In the genomic region with DNA sequence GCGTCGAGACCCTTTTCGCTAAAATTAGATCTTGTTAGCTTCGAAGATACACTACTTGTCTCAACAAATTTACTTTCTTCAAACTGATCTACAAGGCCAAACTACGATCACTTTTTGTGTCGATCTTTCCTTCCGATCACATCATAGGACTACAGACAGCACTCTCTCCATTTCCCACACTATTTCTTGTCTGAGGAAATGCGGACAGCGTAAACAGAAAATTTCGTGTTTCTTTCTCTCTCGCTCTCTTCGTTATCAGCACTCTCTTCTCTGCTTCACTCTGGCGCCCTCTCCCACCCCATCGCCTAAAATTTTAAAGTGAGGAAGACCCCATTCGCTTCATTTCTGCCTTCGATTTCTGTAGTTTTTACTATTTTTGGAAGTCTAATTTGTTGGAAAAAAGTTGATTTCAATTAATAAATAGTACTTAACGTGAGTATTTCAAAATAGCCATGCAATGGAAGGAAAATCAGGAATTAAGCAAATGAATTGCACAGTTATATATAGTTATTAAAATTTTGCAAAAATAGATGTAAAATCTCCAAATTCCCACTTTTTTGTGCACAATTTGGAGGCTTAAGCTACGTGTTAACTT, we compare ENCODE assay signal across 5 worm cellular contexts.
TF ChIP-seq lines count a peak whose summit lies in the region.

No protein-coding gene starts in this region.

TF ChIP-seq in whole organism, L1 larva, 84 proteins besides CTCF, POLR2A, EP300 and RAD21 (continued from another document and continues in another):
- no peak for TF ChIP-seq unc-30 (tag; optimal IDR thresholded peaks at IDR 0.05; lab: Kevin White, UChicago)
- TF ChIP-seq elt-3 (tag; optimal IDR thresholded peaks at IDR 0.05; lab: Kevin White, UChicago): peak in 4 of 6 experiments; percentile 20 to 66 (median 55)
- peak; percentile 4 for TF ChIP-seq aly-2 (tag; optimal IDR thresholded peaks at IDR 0.05; lab: Kevin White, UChicago)
- peak; percentile 73 for TF ChIP-seq nhr-77 (tag; optimal IDR thresholded peaks at IDR 0.05; lab: Kevin White, UChicago)
- peak; percentile 41 for TF ChIP-seq fkh-8 (tag; optimal IDR thresholded peaks at IDR 0.05; lab: Kevin White, UChicago)
- no peak for TF ChIP-seq zag-1 (tag; optimal IDR thresholded peaks at IDR 0.05; lab: Kevin White, UChicago)
- TF ChIP-seq unc-98 (GFP tag; IDR thresholded peaks at IDR 0.05; lab: Robert Waterston, UW): no peak
- peak; percentile 67 for TF ChIP-seq nhr-47 (tag; optimal IDR thresholded peaks at IDR 0.05; lab: Kevin White, UChicago)
- TF ChIP-seq C34B4.2 (tag; optimal IDR thresholded peaks at IDR 0.05; lab: Kevin White, UChicago): no peak
- TF ChIP-seq pag-3 (tag; optimal IDR thresholded peaks at IDR 0.05; lab: Kevin White, UChicago; ENCODE audit: borderline replicate concordance, insufficient read depth): peak; percentile 46
- peak; percentile 41 for TF ChIP-seq lin-13 (GFP tag; optimal IDR thresholded peaks at IDR 0.05; lab: Kevin White, UChicago)
- peak; percentile 33 for TF ChIP-seq F16B12.6 (tag; optimal IDR thresholded peaks at IDR 0.05; lab: Kevin White, UChicago)
- TF ChIP-seq mab-9 (GFP tag; IDR thresholded peaks at IDR 0.05; lab: Robert Waterston, UW): no peak
- no peak for TF ChIP-seq tlp-1 (tag; optimal IDR thresholded peaks at IDR 0.05; lab: Kevin White, UChicago)
- no peak for TF ChIP-seq zip-4 (GFP tag; optimal IDR thresholded peaks at IDR 0.05; lab: Kevin White, UChicago)
- peak; percentile 78 for TF ChIP-seq tbx-2 (tag; optimal IDR thresholded peaks at IDR 0.05; lab: Kevin White, UChicago)
- TF ChIP-seq ama-1 (optimal IDR thresholded peaks at IDR 0.05; lab: Kevin White, UChicago): no peak
- peak; percentile 58 for TF ChIP-seq mep-1 (tag; optimal IDR thresholded peaks at IDR 0.05; lab: Kevin White, UChicago)
- TF ChIP-seq dsc-1 (tag; optimal IDR thresholded peaks at IDR 0.05; lab: Kevin White, UChicago): peak; percentile 16
- no peak for TF ChIP-seq hlh-4 (tag; optimal IDR thresholded peaks at IDR 0.05; lab: Kevin White, UChicago)
- peak in 1 of 2 experiments; percentile 69 for TF ChIP-seq mdl-1 (tag; optimal IDR thresholded peaks at IDR 0.05; lab: Kevin White, UChicago)
- TF ChIP-seq aha-1 (tag; optimal IDR thresholded peaks at IDR 0.05; lab: Kevin White, UChicago): no peak
- peak; percentile 59 for TF ChIP-seq nhr-19 (GFP tag; conservative IDR thresholded peaks at IDR 0.05; lab: Robert Waterston, UW)
- TF ChIP-seq swsn-7 (tag; optimal IDR thresholded peaks at IDR 0.05; lab: Kevin White, UChicago): peak; percentile 68
- peak; percentile 9 for TF ChIP-seq lin-15B (tag; optimal IDR thresholded peaks at IDR 0.05; lab: Kevin White, UChicago)

TF ChIP-seq in whole organism, L2 larva, 48 proteins besides CTCF, POLR2A, EP300 and RAD21 (continued from another document and continues in another):
- TF ChIP-seq C34F6.9 (tag; optimal IDR thresholded peaks at IDR 0.05; lab: Kevin White, UChicago): peak; percentile 81
- no peak for TF ChIP-seq mbf-1 (tag; optimal IDR thresholded peaks at IDR 0.05; lab: Kevin White, UChicago)
- no peak for TF ChIP-seq unc-39 (tag; optimal IDR thresholded peaks at IDR 0.05; lab: Kevin White, UChicago)
- TF ChIP-seq skn-1 (tag; optimal IDR thresholded peaks at IDR 0.05; lab: Kevin White, UChicago): no peak
- peak; percentile 94 for TF ChIP-seq fos-1 (tag; optimal IDR thresholded peaks at IDR 0.05; lab: Kevin White, UChicago)
- no peak for TF ChIP-seq nhr-23 (tag; optimal IDR thresholded peaks at IDR 0.05; lab: Kevin White, UChicago)
- TF ChIP-seq sem-4 (tag; optimal IDR thresholded peaks at IDR 0.05; lab: Kevin White, UChicago): peak; percentile 83
- no peak for TF ChIP-seq elt-3 (tag; optimal IDR thresholded peaks at IDR 0.05; lab: Kevin White, UChicago)
- TF ChIP-seq nhr-129 (tag; optimal IDR thresholded peaks at IDR 0.05; lab: Kevin White, UChicago): peak; percentile 91
- TF ChIP-seq nhr-10 (tag; optimal IDR thresholded peaks at IDR 0.05; lab: Kevin White, UChicago): no peak
- TF ChIP-seq dmd-4 (tag; optimal IDR thresholded peaks at IDR 0.05; lab: Kevin White, UChicago): no peak
- peak; percentile 35 for TF ChIP-seq lin-13 (GFP tag; optimal IDR thresholded peaks at IDR 0.05; lab: Kevin White, UChicago)
- TF ChIP-seq ztf-4 (tag; optimal IDR thresholded peaks at IDR 0.05; lab: Kevin White, UChicago): no peak
- peak; percentile 47 to 73 for TF ChIP-seq lsy-2 (tag; optimal IDR thresholded peaks at IDR 0.05; lab: Kevin White, UChicago)
- TF ChIP-seq nhr-25 (tag; optimal IDR thresholded peaks at IDR 0.05; lab: Kevin White, UChicago): peak; percentile 76
- no peak for TF ChIP-seq ceh-82 (tag; optimal IDR thresholded peaks at IDR 0.05; lab: Kevin White, UChicago)
- peak; percentile 77 for TF ChIP-seq sma-9 (GFP tag; optimal IDR thresholded peaks at IDR 0.05; lab: Kevin White, UChicago)
- no peak for TF ChIP-seq sma-9 (tag; optimal IDR thresholded peaks at IDR 0.05; lab: Kevin White, UChicago)
- peak; percentile 70 for TF ChIP-seq egl-27 (tag; optimal IDR thresholded peaks at IDR 0.05; lab: Kevin White, UChicago)
- TF ChIP-seq nhr-21 (tag; optimal IDR thresholded peaks at IDR 0.05; lab: Kevin White, UChicago): peak; percentile 22
- TF ChIP-seq elt-1 (tag; optimal IDR thresholded peaks at IDR 0.05; lab: Kevin White, UChicago): no peak
- TF ChIP-seq ama-1 (optimal IDR thresholded peaks at IDR 0.05; lab: Kevin White, UChicago): no peak
- no peak for TF ChIP-seq lin-11 (tag; optimal IDR thresholded peaks at IDR 0.05; lab: Kevin White, UChicago)
- TF ChIP-seq snpc-4 (tag; optimal IDR thresholded peaks at IDR 0.05; lab: Kevin White, UChicago): peak; percentile 53
- no peak for TF ChIP-seq aly-2 (tag; optimal IDR thresholded peaks at IDR 0.05; lab: Kevin White, UChicago)
- TF ChIP-seq nhr-77 (tag; optimal IDR thresholded peaks at IDR 0.05; lab: Kevin White, UChicago): no peak
- no peak for TF ChIP-seq mdl-1 (tag; optimal IDR thresholded peaks at IDR 0.05; lab: Kevin White, UChicago)

TF ChIP-seq in whole organism, L3 larva, 47 proteins besides CTCF, POLR2A, EP300 and RAD21 (continued from another document):
- TF ChIP-seq lsy-12 (tag; optimal IDR thresholded peaks at IDR 0.05; lab: Kevin White, UChicago) (no peak), elt-1 (tag; optimal IDR thresholded peaks at IDR 0.05; lab: Kevin White, UChicago) (peak; percentile 59), hmg-11 (tag; optimal IDR thresholded peaks at IDR 0.05; lab: Kevin White, UChicago) (peak; percentile 84), egl-27 (tag; optimal IDR thresholded peaks at IDR 0.05; lab: Kevin White, UChicago) (no peak), nhr-11 (tag; optimal IDR thresholded peaks at IDR 0.05; lab: Kevin White, UChicago) (no peak), tbx-2 (tag; optimal IDR thresholded peaks at IDR 0.05; lab: Kevin White, UChicago) (no peak), lin-15B (tag; optimal IDR thresholded peaks at IDR 0.05; lab: Kevin White, UChicago) (peak; percentile 64), zag-1 (tag; optimal IDR thresholded peaks at IDR 0.05; lab: Kevin White, UChicago) (no peak), fos-1 (tag; optimal IDR thresholded peaks at IDR 0.05; lab: Kevin White, UChicago) (no peak), nhr-43 (tag; optimal IDR thresholded peaks at IDR 0.05; lab: Kevin White, UChicago; ENCODE audit: poor library complexity, severe bottlenecking) (peak; percentile 45), ztf-11 (tag; optimal IDR thresholded peaks at IDR 0.05; lab: Kevin White, UChicago) (no peak), nhr-76 (tag; optimal IDR thresholded peaks at IDR 0.05; lab: Kevin White, UChicago) (no peak), pha-4 (tag; optimal IDR thresholded peaks at IDR 0.05; lab: Kevin White, UChicago) (peak; percentile 93), pqm-1 (tag; optimal IDR thresholded peaks at IDR 0.05; lab: Kevin White, UChicago) (peak; percentile 57), nhr-67 (tag; optimal IDR thresholded peaks at IDR 0.05; lab: Kevin White, UChicago) (no peak), fkh-2 (tag; optimal IDR thresholded peaks at IDR 0.05; lab: Kevin White, UChicago) (no peak), nhr-23 (tag; optimal IDR thresholded peaks at IDR 0.05; lab: Kevin White, UChicago) (peak; percentile 47), ceh-16 (tag; optimal IDR thresholded peaks at IDR 0.05; lab: Kevin White, UChicago) (no peak), nhr-25 (tag; optimal IDR thresholded peaks at IDR 0.05; lab: Kevin White, UChicago) (peak; percentile 92), fkh-10 (GFP tag; optimal IDR thresholded peaks at IDR 0.05; lab: Kevin White, UChicago) (no peak), elt-2 (tag; optimal IDR thresholded peaks at IDR 0.05; lab: Kevin White, UChicago) (peak; percentile 72)

TF ChIP-seq in whole organism, L4 larva, 104 proteins besides CTCF, POLR2A, EP300 and RAD21 (continued from another document):
- TF ChIP-seq mxl-3 (GFP tag; optimal IDR thresholded peaks at IDR 0.05; lab: Kevin White, UChicago) (peak; percentile 55), hlh-30 (tag; optimal IDR thresholded peaks at IDR 0.05; lab: Kevin White, UChicago; ENCODE audit: insufficient read depth) (peak; percentile 89), nhr-77 (tag; optimal IDR thresholded peaks at IDR 0.05; lab: Kevin White, UChicago) (peak; percentile 60), mes-2 (tag; optimal IDR thresholded peaks at IDR 0.05; lab: Kevin White, UChicago; ENCODE audit: poor library complexity, severe bottlenecking) (peak; percentile 61), aha-1 (tag; lab: Kevin White, UChicago) (peak; percentile 77), mdt-29 (GFP tag; IDR thresholded peaks at IDR 0.05; lab: Robert Waterston, UW) (no peak), daf-16 (GFP tag; optimal IDR thresholded peaks at IDR 0.05; lab: Kevin White, UChicago) (peak in 1 of 2 experiments; percentile 24), daf-16 (tag; optimal IDR thresholded peaks at IDR 0.05; lab: Kevin White, UChicago) (peak; percentile 98), spr-1 (tag; optimal IDR thresholded peaks at IDR 0.05; lab: Kevin White, UChicago) (no peak), nhr-28 (tag; optimal IDR thresholded peaks at IDR 0.05; lab: Kevin White, UChicago) (peak; percentile 97), nhr-11 (tag; optimal IDR thresholded peaks at IDR 0.05; lab: Kevin White, UChicago) (peak; percentile 72), pqm-1 (tag; optimal IDR thresholded peaks at IDR 0.05; lab: Kevin White, UChicago) (peak; percentile 13), lsy-2 (tag; optimal IDR thresholded peaks at IDR 0.05; lab: Kevin White, UChicago) (peak in 1 of 2 experiments; percentile 65), duxl-1 (tag; optimal IDR thresholded peaks at IDR 0.05; lab: Kevin White, UChicago; ENCODE audit: poor library complexity) (peak; percentile 32), rbr-2 (tag; optimal IDR thresholded peaks at IDR 0.05; lab: Kevin White, UChicago) (peak; percentile 62), Y48G9A.11 (GFP tag; IDR thresholded peaks at IDR 0.05; lab: Robert Waterston, UW) (no peak), egl-43 (GFP tag; IDR thresholded peaks at IDR 0.05; lab: Robert Waterston, UW) (no peak), mdl-1 (tag; optimal IDR thresholded peaks at IDR 0.05; lab: Kevin White, UChicago) (peak in 1 of 2 experiments; percentile 44), dpl-1 (GFP tag; optimal IDR thresholded peaks at IDR 0.05; lab: Kevin White, UChicago) (peak; percentile 53), pha-4 (GFP tag; IDR thresholded peaks at IDR 0.05; lab: Robert Waterston, UW) (0 out of 2 replicates have a peak, but pooled peaks have one; percentile 58), pha-4 (tag; optimal IDR thresholded peaks at IDR 0.05; lab: Kevin White, UChicago) (peak; percentile 27), nhr-102 (tag; optimal IDR thresholded peaks at IDR 0.05; lab: Kevin White, UChicago) (peak; percentile 12), hlh-11 (tag; optimal IDR thresholded peaks at IDR 0.05; lab: Kevin White, UChicago) (peak; percentile 88), mep-1 (tag; optimal IDR thresholded peaks at IDR 0.05; lab: Kevin White, UChicago) (peak; percentile 70), ctbp-1 (GFP tag; IDR thresholded peaks at IDR 0.05; lab: Robert Waterston, UW) (0 out of 2 replicates have a peak, but pooled peaks have one; percentile 48), lin-1 (GFP tag; IDR thresholded peaks at IDR 0.05; lab: Robert Waterston, UW) (peak; percentile 61; the same call in 1 of the 2 replicates)

TF ChIP-seq in whole organism, young adult, 124 proteins besides CTCF, POLR2A, EP300 and RAD21 (continued from another document):
- TF ChIP-seq nhr-90 (tag; optimal IDR thresholded peaks at IDR 0.05; lab: Kevin White, UChicago) (peak; percentile 6), ZK185.1 (tag; optimal IDR thresholded peaks at IDR 0.05; lab: Kevin White, UChicago; ENCODE audit: poor library complexity, severe bottlenecking) (peak; percentile 22), atf-7 (tag; optimal IDR thresholded peaks at IDR 0.05; lab: Kevin White, UChicago) (peak; percentile 31), egl-18 (GFP tag; IDR thresholded peaks at IDR 0.05; lab: Robert Waterston, UW) (no peak), ztf-26 (tag; optimal IDR thresholded peaks at IDR 0.05; lab: Kevin White, UChicago) (peak; percentile 21), hmg-1.2 (GFP tag; IDR thresholded peaks at IDR 0.05; lab: Robert Waterston, UW) (peak; percentile 94), nhr-80 (tag; optimal IDR thresholded peaks at IDR 0.05; lab: Kevin White, UChicago) (peak; percentile 80), pbrm-1 (GFP tag; IDR thresholded peaks at IDR 0.05; lab: Robert Waterston, UW) (no peak)
